Fruit fly (Drosophila melanogaster): ENCODE results near the gene CG17271.

DNA sequence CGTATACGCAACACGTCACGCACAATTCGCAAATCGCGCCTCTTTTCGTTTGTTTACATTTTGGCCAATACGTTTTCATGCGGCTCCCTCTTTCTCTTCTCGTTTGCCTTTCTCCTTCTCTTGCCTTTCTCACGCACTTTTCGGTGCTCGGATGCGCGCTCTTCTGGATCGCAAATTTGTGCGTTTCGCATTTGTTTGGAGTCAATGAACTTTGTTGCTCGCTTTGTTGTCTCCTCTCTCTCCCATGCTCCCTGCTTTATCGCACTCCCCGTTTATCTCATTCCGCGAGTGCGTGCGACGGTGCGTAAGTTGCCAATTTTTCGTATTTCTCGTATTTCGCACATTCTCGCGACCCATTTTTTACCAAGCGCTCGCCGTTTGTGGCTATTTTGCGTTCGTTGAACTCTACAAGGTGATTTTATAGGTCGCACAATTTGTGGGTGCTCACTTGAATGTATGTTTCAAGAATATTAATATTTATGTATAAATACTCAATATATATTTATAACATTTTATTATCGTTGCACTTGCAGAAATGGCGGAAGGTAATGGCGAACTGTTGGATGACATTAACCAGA, 30.3 kb downstream of the CG17271 start:
- TF ChIP-seq usp (GFP tag; optimal IDR thresholded peaks at IDR 0.05), result no peak
- TF ChIP-seq pan (optimal IDR thresholded peaks at IDR 0.05), result no peak
- TF ChIP-seq Myc (optimal IDR thresholded peaks at IDR 0.05), result no peak
- no peak for TF ChIP-seq Dfd (GFP tag; optimal IDR thresholded peaks at IDR 0.05)
- no peak for TF ChIP-seq Hr83 (GFP tag; optimal IDR thresholded peaks at IDR 0.05; ENCODE audit: poor library complexity, severe bottlenecking)
- no peak for TF ChIP-seq jim (GFP tag; optimal IDR thresholded peaks at IDR 0.05)
- no peak for TF ChIP-seq CrebA (GFP tag; optimal IDR thresholded peaks at IDR 0.05; ENCODE audit: borderline replicate concordance)
- TF ChIP-seq Hr78 (GFP tag; optimal IDR thresholded peaks at IDR 0.05), result no peak
- no peak for TF ChIP-seq OdsH (GFP tag; optimal IDR thresholded peaks at IDR 0.05)
- no peak for TF ChIP-seq N (GFP tag; optimal IDR thresholded peaks at IDR 0.05)
- TF ChIP-seq brk (GFP tag; optimal IDR thresholded peaks at IDR 0.05), result no peak
- no peak for TF ChIP-seq Dif (GFP tag; optimal IDR thresholded peaks at IDR 0.05; ENCODE audit: partially characterized antibody)
- no peak for TF ChIP-seq Mio (GFP tag; optimal IDR thresholded peaks at IDR 0.05)
- no peak for TF ChIP-seq Rel (GFP tag; optimal IDR thresholded peaks at IDR 0.05)
- TF ChIP-seq Rel (tag; optimal IDR thresholded peaks at IDR 0.05), result no peak

All from whole organism, wandering third instar larva.